Worm (Caenorhabditis elegans): ENCODE results near the gene T26E4.4.

DNA sequence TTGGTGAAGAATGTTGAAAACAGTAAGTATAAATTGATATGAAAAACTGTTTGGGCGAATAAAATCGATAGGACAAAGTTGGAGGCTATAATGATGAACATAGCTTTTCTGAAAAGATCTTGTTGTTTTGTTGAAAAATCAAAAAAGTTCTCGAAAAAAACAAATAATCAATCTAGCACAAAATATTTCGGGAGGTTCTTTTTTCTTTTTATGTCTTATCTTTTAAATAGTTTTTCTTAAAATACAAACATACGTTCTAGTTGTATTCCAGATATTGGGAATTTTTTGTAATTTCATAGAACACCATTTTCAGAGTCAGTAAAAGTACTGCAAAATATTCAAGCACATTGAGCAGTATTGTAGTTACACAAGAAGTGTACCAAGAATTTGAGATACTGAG, 37.6 kb upstream of the T26E4.4 start, which contains the start of gene srbc-55:
- no peak for TF ChIP-seq F10B5.3 (tag; optimal IDR thresholded peaks at IDR 0.05)
- no peak for TF ChIP-seq madf-5 (GFP tag; IDR thresholded peaks at IDR 0.05)
- no peak for TF ChIP-seq ces-1 (GFP tag; optimal IDR thresholded peaks at IDR 0.05)
- TF ChIP-seq dmd-9 (GFP tag; IDR thresholded peaks at IDR 0.05), result no peak
- no peak for TF ChIP-seq fkh-10 (GFP tag; optimal IDR thresholded peaks at IDR 0.05)
- TF ChIP-seq Y5F2A.4 (GFP tag; optimal IDR thresholded peaks at IDR 0.05), result no peak
